Worm (Caenorhabditis elegans) whole organism, L3 larva: Measurements from ENCODE around the gene C52E4.7.
A peak's percentile ranks its signal among the peaks of the same experiment; 100 is the strongest.

ENCODE experiments used
- ZK546.5 ChIP-seq: sonication (generic microtip); optimal IDR thresholded peaks from 2 replicates; lab custom pipeline; 2017; ENCODE audit warnings: missing biosample characterization, missing genetic modification characterization
- ceh-28 ChIP-seq: fragments of 150-350 bp; optimal IDR thresholded peaks from 2 replicates; lab custom pipeline; 2014; ENCODE audit warnings: missing biosample characterization, missing genetic modification reagents, missing genetic modification characterization
- egl-27 ChIP-seq: sonication (generic microtip); optimal IDR thresholded peaks from 4 replicates; lab custom pipeline; 2017; ENCODE audit warnings: missing biosample characterization, missing genetic modification reagents, missing genetic modification characterization
- nfya-1 ChIP-seq: sonication (generic microtip); optimal IDR thresholded peaks from 2 replicates; lab custom pipeline; 2017; ENCODE audit warnings: missing genetic modification characterization, mild to moderate bottlenecking, missing compliant biosample characterization, antibody characterized with exemption, moderate library complexity; ENCODE audit not compliant: insufficient read depth
- nhr-11 ChIP-seq: fragments of 150-350 bp; optimal IDR thresholded peaks from 2 replicates; lab custom pipeline; 2014; ENCODE audit warnings: missing biosample characterization, missing genetic modification characterization
- nhr-12 ChIP-seq: fragments of 150-350 bp; optimal IDR thresholded peaks from 2 replicates; lab custom pipeline; 2014; ENCODE audit warnings: missing biosample characterization, missing genetic modification characterization
- nhr-25 ChIP-seq: sonication (generic microtip); optimal IDR thresholded peaks from 2 replicates; lab custom pipeline; 2017; ENCODE audit warnings: missing biosample characterization, missing genetic modification characterization
- nhr-76 ChIP-seq: fragments of 150-350 bp; sonication (generic microtip); optimal IDR thresholded peaks from 5 replicates; lab custom pipeline; 2014; ENCODE audit warnings: missing biosample characterization, missing genetic modification characterization
- pha-4 ChIP-seq: fragments of 150-350 bp; optimal IDR thresholded peaks from 2 replicates; lab custom pipeline; 2014; ENCODE audit warnings: missing biosample characterization, missing genetic modification reagents, missing genetic modification characterization
- skn-1 ChIP-seq: fragments of 150-350 bp; optimal IDR thresholded peaks from 2 replicates; lab custom pipeline; 2014; ENCODE audit warnings: missing biosample characterization, missing genetic modification characterization
- unc-62 ChIP-seq: fragments of 150-350 bp; sonication (generic microtip); optimal IDR thresholded peaks from 4 replicates; lab custom pipeline; 2014; ENCODE audit warnings: missing biosample characterization, missing genetic modification reagents, missing genetic modification characterization
- ztf-11 ChIP-seq: fragments of 150-350 bp; optimal IDR thresholded peaks from 2 replicates; lab custom pipeline; 2014; ENCODE audit warnings: missing biosample characterization, missing genetic modification characterization

DNA sequence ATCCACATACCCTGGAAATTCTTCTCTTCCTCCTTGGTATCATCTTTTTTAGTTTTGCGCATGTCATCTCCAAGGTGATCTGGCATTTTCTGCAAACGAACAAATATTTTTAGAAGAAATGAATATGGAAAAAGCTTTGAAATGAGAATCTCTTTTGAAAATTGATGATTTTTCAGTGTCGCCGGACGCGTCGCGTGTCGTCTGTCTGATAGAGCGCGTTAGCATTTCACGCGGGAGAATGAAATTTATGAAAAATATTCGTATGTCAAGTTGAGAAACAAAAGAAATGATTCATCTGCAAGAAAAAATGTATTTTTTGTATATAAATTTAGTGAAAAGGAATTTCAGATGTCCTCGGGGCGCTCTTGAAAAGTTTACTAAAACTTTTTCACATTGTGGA is 11.8 kb upstream of the C52E4.7 start, which contains the start of gene rpt-1:
- TF ChIP-seq unc-62 (no peak), nhr-76 (tag; lab: Kevin White, UChicago) (no peak), ceh-28 (no peak), skn-1 (peak; percentile 98), nfya-1 (tag; lab: Kevin White, UChicago) (peak; percentile 84), nhr-11 (tag; lab: Kevin White, UChicago) (no peak), ZK546.5 (no peak), ztf-11 (no peak), nhr-25 (tag; lab: Kevin White, UChicago) (peak; percentile 70), pha-4 (tag; lab: Kevin White, UChicago) (peak; percentile 89), nhr-12 (tag; lab: Kevin White, UChicago) (no peak), egl-27 (no peak)
